Worm (Caenorhabditis elegans): ENCODE data around the gene F44D12.19.

DNA sequence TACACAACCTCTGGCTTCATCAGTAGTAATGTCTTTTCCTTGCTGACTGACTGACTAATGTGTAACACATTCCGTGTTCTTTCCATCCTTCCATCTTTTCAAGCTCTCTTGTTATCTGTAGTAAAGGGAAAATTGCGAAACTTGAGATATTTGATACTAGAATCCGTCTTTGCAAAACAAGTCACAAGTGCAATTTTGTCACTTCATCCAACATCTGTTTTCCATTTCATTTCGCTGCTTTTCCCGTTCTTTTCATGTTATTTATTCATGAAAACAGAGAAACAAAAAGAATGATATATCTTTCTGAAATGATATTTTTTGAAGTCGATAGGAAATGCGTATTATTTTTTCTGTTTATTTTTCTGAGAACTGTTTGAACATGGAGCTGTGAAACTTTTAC is 24.6 kb downstream of the F44D12.19 start:
- TF ChIP-seq ztf-29 (GFP tag; IDR thresholded peaks at IDR 0.05) (no peak), ztf-23 (GFP tag; IDR thresholded peaks at IDR 0.05) (no peak), T22C8.4 (GFP tag; IDR thresholded peaks at IDR 0.05) (no peak), klf-2 (GFP tag; conservative IDR thresholded peaks at IDR 0.05) (no peak), flt-1 (GFP tag; IDR thresholded peaks at IDR 0.05) (no peak), med-1 (GFP tag; optimal IDR thresholded peaks at IDR 0.05; ENCODE audit: insufficient read depth) (no peak), ref-1 (GFP tag; conservative IDR thresholded peaks at IDR 0.05) (no peak), tab-1 (GFP tag; IDR thresholded peaks at IDR 0.05) (no peak)

All from whole organism, midembryonic.